Worm (Caenorhabditis elegans): ENCODE data around the gene sul-3.

sul-3 gene

DNA sequence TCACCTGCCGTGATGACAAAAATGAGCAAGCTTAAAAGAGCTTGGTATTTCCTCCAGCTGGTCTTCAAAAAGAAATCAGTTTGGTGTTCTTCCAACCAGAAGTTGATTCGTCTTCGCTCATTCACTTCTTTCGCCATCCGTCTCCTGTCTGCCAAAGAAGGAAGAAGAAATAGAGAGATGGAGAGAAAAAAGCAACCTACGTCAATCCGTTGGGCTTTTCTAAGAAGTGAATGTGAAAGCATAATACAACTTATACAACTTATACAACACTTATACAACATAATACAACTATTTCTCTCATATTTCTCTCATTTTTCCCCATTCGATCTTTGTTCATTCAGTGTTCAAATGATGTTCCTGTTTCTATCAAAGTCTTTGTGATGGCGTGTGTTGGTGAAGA is 23.0 kb downstream of the sul-3 start:
- no peak for TF ChIP-seq F44E2.7 (GFP tag; IDR thresholded peaks at IDR 0.05)
- TF ChIP-seq dmd-8 (GFP tag; IDR thresholded peaks at IDR 0.05): no peak
- TF ChIP-seq mes-2 (tag; optimal IDR thresholded peaks at IDR 0.05; ENCODE audit: poor library complexity, severe bottlenecking): no peak
- TF ChIP-seq nhr-102 (tag; optimal IDR thresholded peaks at IDR 0.05): no peak
- no peak for TF ChIP-seq lin-13 (GFP tag; optimal IDR thresholded peaks at IDR 0.05)
- TF ChIP-seq attf-4 (tag; optimal IDR thresholded peaks at IDR 0.05): no peak
- TF ChIP-seq mep-1 (tag; optimal IDR thresholded peaks at IDR 0.05): peak; percentile 36
- no peak for TF ChIP-seq fos-1 (tag; optimal IDR thresholded peaks at IDR 0.05)
- TF ChIP-seq dve-1 (tag; optimal IDR thresholded peaks at IDR 0.05; ENCODE audit: insufficient read depth): no peak
- TF ChIP-seq daf-8 (GFP tag; IDR thresholded peaks at IDR 0.05): no peak
- peak; percentile 26 for TF ChIP-seq nhr-11 (tag; optimal IDR thresholded peaks at IDR 0.05)
- TF ChIP-seq nhr-42 (GFP tag; IDR thresholded peaks at IDR 0.05): no peak
- TF ChIP-seq aly-2 (tag; optimal IDR thresholded peaks at IDR 0.05): no peak
- TF ChIP-seq ces-1 (GFP tag; optimal IDR thresholded peaks at IDR 0.05): no peak
- TF ChIP-seq egl-27 (tag; optimal IDR thresholded peaks at IDR 0.05): no peak

DNA sequence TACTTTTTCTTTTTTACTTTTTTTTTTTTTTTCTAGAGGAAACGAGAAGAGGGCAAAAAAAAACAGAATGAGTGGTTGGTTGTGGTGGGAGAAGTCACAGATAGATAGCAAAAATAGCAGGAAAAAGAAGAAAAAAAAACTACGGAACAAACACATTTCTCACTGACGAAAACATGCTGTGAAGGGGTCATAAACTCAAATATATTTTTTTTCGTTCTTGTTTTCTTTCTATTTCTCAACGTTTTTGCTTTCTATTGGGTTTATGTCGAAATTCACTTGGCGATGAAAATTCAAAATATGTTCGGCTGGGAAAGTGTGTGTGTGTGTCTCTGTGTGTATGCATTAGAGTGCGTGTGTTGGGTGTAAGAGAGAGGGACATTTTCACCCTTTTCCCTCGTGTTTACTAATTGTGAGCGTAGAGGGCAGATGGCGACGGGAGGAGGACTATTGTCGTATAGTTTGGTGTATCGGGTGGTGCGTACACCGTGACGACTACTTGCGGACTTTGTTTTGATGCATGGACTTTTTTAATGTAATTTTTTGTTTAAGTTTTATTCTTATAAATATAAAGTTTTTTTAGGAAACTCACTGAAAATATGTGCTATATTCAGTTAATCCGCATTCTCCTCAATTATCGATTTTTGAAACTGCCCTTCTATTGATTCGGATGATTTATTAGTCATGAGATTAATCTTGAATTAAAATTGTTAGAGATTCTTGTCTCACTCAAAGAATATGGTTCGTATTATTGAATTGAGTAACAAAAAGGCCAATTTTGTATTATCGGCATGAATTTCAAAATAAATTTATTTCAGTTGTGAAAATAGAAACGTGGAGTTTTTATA is 24.4 kb downstream of the sul-3 start:
- TF ChIP-seq nhr-11 (tag; optimal IDR thresholded peaks at IDR 0.05): no peak
- peak; percentile 95 for TF ChIP-seq aha-1 (tag)
- no peak for TF ChIP-seq zfp-3 (GFP tag; conservative IDR thresholded peaks at IDR 0.05)
- no peak for TF ChIP-seq F26F4.8 (GFP tag; conservative IDR thresholded peaks at IDR 0.05)
- no peak for TF ChIP-seq set-16 (GFP tag; IDR thresholded peaks at IDR 0.05)
- TF ChIP-seq ceh-82 (tag; optimal IDR thresholded peaks at IDR 0.05): no peak
- TF ChIP-seq ctbp-1 (GFP tag; IDR thresholded peaks at IDR 0.05): 0 out of 2 replicates have a peak, but pooled peaks have one; percentile 28
- TF ChIP-seq pqm-1 (tag; optimal IDR thresholded peaks at IDR 0.05): no peak
- TF ChIP-seq ceh-28 (tag; optimal IDR thresholded peaks at IDR 0.05): peak; percentile 78
- TF ChIP-seq dpl-1 (GFP tag; optimal IDR thresholded peaks at IDR 0.05): peak; percentile 24
- peak; percentile 17 for TF ChIP-seq nhr-48 (tag; optimal IDR thresholded peaks at IDR 0.05)
- TF ChIP-seq pha-4 (GFP tag; IDR thresholded peaks at IDR 0.05): no peak
- peak; percentile 53 for TF ChIP-seq pha-4 (tag; optimal IDR thresholded peaks at IDR 0.05)
- peak in 1 of 2 experiments; percentile 76 for TF ChIP-seq mdl-1 (tag; optimal IDR thresholded peaks at IDR 0.05)
- TF ChIP-seq lsy-2 (tag; optimal IDR thresholded peaks at IDR 0.05): peak; percentile 40 to 62
- TF ChIP-seq dve-1 (tag; optimal IDR thresholded peaks at IDR 0.05; ENCODE audit: insufficient read depth): peak; percentile 42
- no peak for TF ChIP-seq zag-1 (tag; optimal IDR thresholded peaks at IDR 0.05)
- no peak for TF ChIP-seq F44E2.7 (GFP tag; IDR thresholded peaks at IDR 0.05)
- TF ChIP-seq nhr-76 (tag; optimal IDR thresholded peaks at IDR 0.05): no peak
- TF ChIP-seq mep-1 (tag; optimal IDR thresholded peaks at IDR 0.05): peak; percentile 84
- TF ChIP-seq hif-1 (tag; optimal IDR thresholded peaks at IDR 0.05): peak in 1 of 2 experiments; percentile 49
- peak; percentile 72 for TF ChIP-seq hlh-30 (tag; optimal IDR thresholded peaks at IDR 0.05; ENCODE audit: insufficient read depth)
- TF ChIP-seq nhr-6 (tag; optimal IDR thresholded peaks at IDR 0.05): peak; percentile 68
- TF ChIP-seq spr-3 (GFP tag; optimal IDR thresholded peaks at IDR 0.05): no peak
- TF ChIP-seq zip-2 (tag; optimal IDR thresholded peaks at IDR 0.05): no peak
- peak; percentile 72 for TF ChIP-seq mxl-3 (GFP tag; optimal IDR thresholded peaks at IDR 0.05)
- peak; percentile 70 for TF ChIP-seq mes-2 (tag; optimal IDR thresholded peaks at IDR 0.05; ENCODE audit: poor library complexity, severe bottlenecking)
- TF ChIP-seq egl-43 (GFP tag; IDR thresholded peaks at IDR 0.05): no peak
- peak in 1 of 2 experiments; percentile 94 for TF ChIP-seq daf-16 (GFP tag; optimal IDR thresholded peaks at IDR 0.05)
- TF ChIP-seq daf-16 (tag; optimal IDR thresholded peaks at IDR 0.05): peak; percentile 95
- TF ChIP-seq nhr-28 (tag; optimal IDR thresholded peaks at IDR 0.05): peak; percentile 35
- TF ChIP-seq unc-62 (GFP tag; optimal IDR thresholded peaks at IDR 0.05 in 1 of 2): peak in 1 of 2 experiments; percentile 98
- no peak for TF ChIP-seq unc-62 (tag; optimal IDR thresholded peaks at IDR 0.05)
- TF ChIP-seq hlh-11 (tag; optimal IDR thresholded peaks at IDR 0.05): peak; percentile 64
- TF ChIP-seq madf-9 (GFP tag; conservative IDR thresholded peaks at IDR 0.05): no peak
- TF ChIP-seq rbr-2 (tag; optimal IDR thresholded peaks at IDR 0.05): peak; percentile 49
- TF ChIP-seq daf-12 (tag; optimal IDR thresholded peaks at IDR 0.05): no peak
- TF ChIP-seq hmg-1.1 (GFP tag; IDR thresholded peaks at IDR 0.05): peak; percentile 74

Measured in whole organism, L4 larva.